Worm (Caenorhabditis elegans) whole organism, L1 larva: Measurements from ENCODE around the gene ptp-3.

Experiments used
- C34B4.2 ChIP-seq: sonication (generic microtip); optimal IDR thresholded peaks from 2 replicates; lab custom pipeline; 2017; ENCODE audit warnings: mild to moderate bottlenecking, missing genetic modification characterization, missing compliant biosample characterization
- alr-1 ChIP-seq: fragments of 200-800 bp; sonication (Bioruptor generic); optimal IDR thresholded peaks from 2 replicates; lab custom pipeline; 2018; ENCODE audit warnings: borderline replicate concordance, mild to moderate bottlenecking, missing genetic modification characterization, missing compliant biosample characterization
- blmp-1 ChIP-seq: fragments of 150-350 bp; optimal IDR thresholded peaks from 2 replicates; lab custom pipeline; 2014; ENCODE audit warnings: missing biosample characterization, missing genetic modification characterization
- ceh-8 ChIP-seq: fragments of 200-800 bp; sonication (Bioruptor generic); optimal IDR thresholded peaks from 2 replicates; lab custom pipeline; 2018; ENCODE audit warnings: mild to moderate bottlenecking, missing genetic modification characterization, moderate library complexity, missing compliant biosample characterization
- ces-1 ChIP-seq: fragments of 150-350 bp; optimal IDR thresholded peaks from 2 replicates; lab custom pipeline; 2014; ENCODE audit warnings: missing biosample characterization, missing genetic modification reagents, missing genetic modification characterization
- efl-1 ChIP-seq, 4 experiments: fragments of 150-350 bp; optimal IDR thresholded peaks in 3 of 4; peaks in 1 of 4; 1 replicate in 1 of 4; 2 replicates in 3 of 4; lab custom pipeline; 2014; ENCODE audit warnings: missing biosample characterization in 2 of 4, missing genetic modification characterization in 2 of 4, missing genetic modification reagents in 2 of 4
- egl-13 ChIP-seq: sonication (generic microtip); optimal IDR thresholded peaks from 2 replicates; lab custom pipeline; 2016; ENCODE audit warnings: missing genotype, missing genetic modification reagents, missing genetic modification characterization, missing compliant biosample characterization
- elt-3 ChIP-seq, 6 experiments: fragments of 150-350 bp in 1 of 6; sonication (generic microtip); optimal IDR thresholded peaks; 2 replicates each; lab custom pipeline; 2017 to 2018; ENCODE audit warnings: missing biosample characterization in 6 of 6, missing genetic modification characterization in 6 of 6, inconsistent platforms in 1 of 6
- fkh-4 ChIP-seq: sonication (generic microtip); optimal IDR thresholded peaks from 2 replicates; lab custom pipeline; 2016; ENCODE audit warnings: missing compliant biosample characterization, missing genetic modification characterization, borderline replicate concordance
- grh-1 ChIP-seq: fragments of 200-800 bp; sonication (Bioruptor generic); IDR thresholded peaks from 2 replicates; pipeline ENCODE4 v1.3.6; 2022; ENCODE audit warnings: missing genetic modification reagents, missing genetic modification characterization, missing compliant biosample characterization
- hlh-17 ChIP-seq: fragments of 200-800 bp; sonication (Bioruptor generic); optimal IDR thresholded peaks from 2 replicates; lab custom pipeline; 2018; ENCODE audit warnings: missing genetic modification characterization, mild to moderate bottlenecking, missing compliant biosample characterization, moderate library complexity, borderline replicate concordance
- lin-14 ChIP-seq: fragments of 200-800 bp; sonication (Bioruptor generic); optimal IDR thresholded peaks from 2 replicates; lab custom pipeline; 2018; ENCODE audit warnings: mild to moderate bottlenecking, missing genetic modification characterization, moderate library complexity, missing compliant biosample characterization
- lir-3 ChIP-seq: sonication (generic microtip); optimal IDR thresholded peaks from 2 replicates; lab custom pipeline; 2016; ENCODE audit warnings: mild to moderate bottlenecking, missing genetic modification characterization, moderate library complexity, missing compliant biosample characterization; ENCODE audit not compliant: poor library complexity
- mab-9 ChIP-seq: fragments of 200-800 bp; sonication (Bioruptor generic); IDR thresholded peaks from 2 replicates; pipeline ENCODE4 v1.3.6; 2022; ENCODE audit warnings: missing genetic modification reagents, missing genetic modification characterization, missing compliant biosample characterization
- mdl-1 ChIP-seq, 2 experiments: fragments of 150-350 bp; optimal IDR thresholded peaks; 2 replicates each; lab custom pipeline; 2014 to 2017; ENCODE audit warnings: missing biosample characterization in 2 of 2, missing genetic modification characterization in 2 of 2, inconsistent platforms in 1 of 2
- nhr-11 ChIP-seq: fragments of 150-350 bp; optimal IDR thresholded peaks from 2 replicates; lab custom pipeline; 2014; ENCODE audit warnings: missing biosample characterization, missing genetic modification characterization
- nhr-12 ChIP-seq: sonication (generic microtip); optimal IDR thresholded peaks from 2 replicates; lab custom pipeline; 2017; ENCODE audit warnings: missing biosample characterization, missing genetic modification characterization
- nhr-47 ChIP-seq: sonication (generic microtip); optimal IDR thresholded peaks from 2 replicates; lab custom pipeline; 2016; ENCODE audit warnings: mild to moderate bottlenecking, missing genetic modification characterization, moderate library complexity, missing compliant biosample characterization
- nhr-85 ChIP-seq: sonication (generic microtip); peaks from one replicate; lab custom pipeline; 2016; ENCODE audit warnings: missing genetic modification characterization, inconsistent platforms, missing compliant biosample characterization
- pag-3 ChIP-seq: sonication (generic microtip); optimal IDR thresholded peaks from 2 replicates; lab custom pipeline; 2017; ENCODE audit warnings: missing genetic modification characterization, mild to moderate bottlenecking, missing compliant biosample characterization, antibody characterized with exemption, borderline replicate concordance; ENCODE audit not compliant: insufficient read depth
- skn-1 ChIP-seq: fragments of 150-350 bp; optimal IDR thresholded peaks from 2 replicates; lab custom pipeline; 2014; ENCODE audit warnings: missing biosample characterization, missing genetic modification characterization
- sup-37 ChIP-seq: fragments of 200-800 bp; sonication (Bioruptor generic); optimal IDR thresholded peaks from 2 replicates; lab custom pipeline; 2018; ENCODE audit warnings: mild to moderate bottlenecking, missing genetic modification characterization, missing compliant biosample characterization
- swsn-7 ChIP-seq: sonication (generic microtip); optimal IDR thresholded peaks from 2 replicates; lab custom pipeline; 2016; ENCODE audit warnings: missing genetic modification characterization, missing compliant biosample characterization
- unc-130 ChIP-seq: fragments of 150-350 bp; optimal IDR thresholded peaks from 2 replicates; lab custom pipeline; 2017; ENCODE audit warnings: missing biosample characterization, missing genetic modification characterization, inconsistent platforms
- unc-62 ChIP-seq: fragments of 150-350 bp; optimal IDR thresholded peaks from 2 replicates; lab custom pipeline; 2014; ENCODE audit warnings: missing biosample characterization, missing genetic modification reagents, missing genetic modification characterization
- zag-1 ChIP-seq: fragments of 150-350 bp; optimal IDR thresholded peaks from 2 replicates; lab custom pipeline; 2014; ENCODE audit warnings: missing biosample characterization, missing genetic modification characterization
- zip-4 ChIP-seq: fragments of 200-800 bp; sonication (Bioruptor generic); optimal IDR thresholded peaks from 2 replicates; lab custom pipeline; 2018; ENCODE audit warnings: mild to moderate bottlenecking, missing genetic modification characterization, moderate library complexity, missing compliant biosample characterization
- ztf-11 ChIP-seq, 2 experiments: sonication (generic microtip); optimal IDR thresholded peaks; 2 replicates each; lab custom pipeline; 2016 to 2017; ENCODE audit warnings: missing genetic modification characterization in 2 of 2, missing biosample characterization in 1 of 2, missing compliant biosample characterization in 1 of 2

The ptp-3 gene

ce11 chrII:10930678-10931650 is 44.4 kb upstream of the ptp-3 start:
- no peak for TF ChIP-seq lir-3 (tag; lab: Kevin White, UChicago)
- no peak for TF ChIP-seq alr-1
- TF ChIP-seq fkh-4, result no peak
- TF ChIP-seq swsn-7, result no peak
- TF ChIP-seq hlh-17, result no peak
- TF ChIP-seq pag-3 (tag; lab: Kevin White, UChicago), result no peak
- no peak for TF ChIP-seq ceh-8
- no peak for TF ChIP-seq ztf-11 (tag; optimal IDR thresholded peaks at IDR 0.05; lab: Kevin White, UChicago)
- TF ChIP-seq nhr-47 (tag; lab: Kevin White, UChicago), result no peak
- no peak for TF ChIP-seq nhr-11 (tag; lab: Kevin White, UChicago)
- TF ChIP-seq nhr-12 (tag; lab: Kevin White, UChicago), result no peak
- TF ChIP-seq mdl-1 (tag; optimal IDR thresholded peaks at IDR 0.05; lab: Kevin White, UChicago), result no peak
- TF ChIP-seq lin-14 (GFP tag; lab: Kevin White, UChicago), result no peak
- no peak for TF ChIP-seq ces-1
- TF ChIP-seq unc-130 (tag; lab: Kevin White, UChicago), result no peak
- TF ChIP-seq skn-1 (tag; lab: Kevin White, UChicago), result no peak
- TF ChIP-seq, all 84 proteins: peak for 0

ce11 chrII:10932305-10932704 is 43.0 kb upstream of the ptp-3 start:
- no peak for TF ChIP-seq elt-3 (tag; optimal IDR thresholded peaks at IDR 0.05; lab: Kevin White, UChicago)
- TF ChIP-seq lir-3 (tag; lab: Kevin White, UChicago), result no peak
- no peak for TF ChIP-seq sup-37
- TF ChIP-seq egl-13 (tag; lab: Kevin White, UChicago), result no peak
- no peak for TF ChIP-seq lin-14 (GFP tag; lab: Kevin White, UChicago)
- no peak for TF ChIP-seq zip-4 (GFP tag; lab: Kevin White, UChicago)
- no peak for TF ChIP-seq nhr-85
- no peak for TF ChIP-seq mab-9 (GFP tag; lab: Robert Waterston, UW)
- TF ChIP-seq, all 84 proteins: peak for 0

ce11 chrII:10933948-10934722 is 41.2 kb upstream of the ptp-3 start:
- no peak for TF ChIP-seq efl-1 (optimal IDR thresholded peaks at IDR 0.05; lab: Kevin White, UChicago)
- TF ChIP-seq efl-1 (GFP tag; optimal IDR thresholded peaks at IDR 0.05 in 1 of 2; lab: Kevin White, UChicago), result peak in 1 of 2 experiments; percentile 9
- no peak for TF ChIP-seq hlh-17

ce11 chrII:10934786-10935185 is 40.6 kb upstream of the ptp-3 start, which contains the start of gene R03D7.2:
Gene R03D7.2, minus strand, starts transcription at chrII:10935184.
- TF ChIP-seq hlh-17, result peak; percentile 8
- no peak for TF ChIP-seq blmp-1 (tag; lab: Kevin White, UChicago)
- TF ChIP-seq, all 84 proteins: peak for 1

ce11 chrII:10935336-10935735 is 40.0 kb upstream of the ptp-3 start:
- no peak for TF ChIP-seq C34B4.2 (tag; lab: Kevin White, UChicago)
- no peak for TF ChIP-seq grh-1
- no peak for TF ChIP-seq unc-62
- no peak for TF ChIP-seq zag-1 (tag; lab: Kevin White, UChicago)
- no peak for TF ChIP-seq hlh-17
